Fruit fly (Drosophila melanogaster) whole organism, prepupa: ENCODE data around the gene hth.

Experiments used
- Blimp-1 ChIP-seq: fragments of 200-800 bp; sonication (Bioruptor generic); optimal IDR thresholded peaks from 3 replicates; lab custom pipeline; 2017; ENCODE audit warnings: missing biosample characterization, missing genetic modification characterization, mild to moderate bottlenecking, moderate library complexity, missing genetic modification reagents
- CG10631 ChIP-seq: fragments of 200-800 bp; sonication (Bioruptor generic); optimal IDR thresholded peaks from 2 replicates; lab custom pipeline; 2016; ENCODE audit warnings: missing biosample characterization, missing genetic modification characterization
- CG10669 ChIP-seq: fragments of 200-800 bp; sonication (Bioruptor generic); optimal IDR thresholded peaks from 3 replicates; lab custom pipeline; 2018; ENCODE audit warnings: missing biosample characterization, mild to moderate bottlenecking, missing genetic modification characterization, moderate library complexity
- CG11902 ChIP-seq: fragments of 200-800 bp; sonication (Bioruptor generic); optimal IDR thresholded peaks from 3 replicates; lab custom pipeline; 2016; ENCODE audit warnings: missing biosample characterization, missing genetic modification characterization
- CG1621 ChIP-seq: fragments of 200-800 bp; sonication (Bioruptor generic); optimal IDR thresholded peaks from 3 replicates; lab custom pipeline; 2018; ENCODE audit warnings: missing biosample characterization, mild to moderate bottlenecking, missing genetic modification characterization
- CG16779 ChIP-seq: fragments of 200-800 bp; sonication (Bioruptor generic); optimal IDR thresholded peaks from 3 replicates; lab custom pipeline; 2017; ENCODE audit warnings: missing biosample characterization, mild to moderate bottlenecking, missing genetic modification characterization
- CG32006 ChIP-seq: fragments of 200-800 bp; sonication (Bioruptor generic); optimal IDR thresholded peaks from 3 replicates; lab custom pipeline; 2017; ENCODE audit warnings: missing biosample characterization, mild to moderate bottlenecking, missing genetic modification characterization
- CG34406 ChIP-seq: fragments of 200-800 bp; sonication (Bioruptor generic); optimal IDR thresholded peaks from 3 replicates; lab custom pipeline; 2016; ENCODE audit warnings: missing biosample characterization, missing genetic modification characterization
- CG3919 ChIP-seq: fragments of 200-800 bp; sonication (Bioruptor generic); optimal IDR thresholded peaks from 3 replicates; lab custom pipeline; 2016; ENCODE audit warnings: missing biosample characterization, missing genetic modification characterization
- CG6163 ChIP-seq: fragments of 200-800 bp; sonication (Bioruptor generic); IDR thresholded peaks from 3 replicates; pipeline ENCODE4 v1.3.6; 2022; ENCODE audit warnings: missing biosample characterization, missing genetic modification characterization
- CG6276 ChIP-seq: fragments of 200-800 bp; sonication (Bioruptor generic); optimal IDR thresholded peaks from 2 replicates; lab custom pipeline; 2017; ENCODE audit warnings: missing biosample characterization, mild to moderate bottlenecking, missing genetic modification characterization
- CG6792 ChIP-seq: fragments of 200-800 bp; sonication (Bioruptor generic); optimal IDR thresholded peaks from 3 replicates; lab custom pipeline; 2016; ENCODE audit warnings: missing biosample characterization, missing genetic modification characterization
- CG6808 ChIP-seq: fragments of 200-800 bp; sonication (Bioruptor generic); optimal IDR thresholded peaks from 3 replicates; lab custom pipeline; 2017; ENCODE audit warnings: missing biosample characterization, missing genetic modification characterization, mild to moderate bottlenecking, moderate library complexity, missing genetic modification reagents
- CG7368 ChIP-seq: fragments of 200-800 bp; sonication (Bioruptor generic); optimal IDR thresholded peaks from 3 replicates; lab custom pipeline; 2016; ENCODE audit warnings: missing biosample characterization, missing genetic modification characterization
- CG8632 ChIP-seq: fragments of 200-800 bp; sonication (Bioruptor generic); optimal IDR thresholded peaks from 3 replicates; lab custom pipeline; 2016; ENCODE audit warnings: missing biosample characterization, missing genetic modification characterization
- CG9139 ChIP-seq: fragments of 200-800 bp; sonication (Bioruptor generic); optimal IDR thresholded peaks from 3 replicates; lab custom pipeline; 2017; ENCODE audit warnings: missing biosample characterization, mild to moderate bottlenecking, missing genetic modification characterization
- Eip75B ChIP-seq: fragments of 200-800 bp; sonication (Bioruptor generic); optimal IDR thresholded peaks from 3 replicates; lab custom pipeline; 2016; ENCODE audit warnings: missing biosample characterization, missing genetic modification characterization
- Eip78C ChIP-seq: fragments of 200-800 bp; sonication (Bioruptor generic); peaks from one replicate; lab custom pipeline; 2016; ENCODE audit warnings: missing biosample characterization, missing genetic modification characterization
- Eip93F ChIP-seq: fragments of 200-800 bp; sonication (Bioruptor generic); optimal IDR thresholded peaks from 2 replicates; lab custom pipeline; 2016; ENCODE audit warnings: missing biosample characterization, mild to moderate bottlenecking, missing genetic modification characterization
- Ets21C ChIP-seq: fragments of 200-800 bp; sonication (Bioruptor generic); optimal IDR thresholded peaks from 3 replicates; lab custom pipeline; 2016; ENCODE audit warnings: missing biosample characterization, missing genetic modification characterization
- Ets96B ChIP-seq: fragments of 200-800 bp; optimal IDR thresholded peaks from 2 replicates; lab custom pipeline; 2019; ENCODE audit warnings: missing biosample characterization, mild to moderate bottlenecking, missing genetic modification characterization, moderate library complexity
- Hr38 ChIP-seq: sonication (Bioruptor generic); optimal IDR thresholded peaks from 2 replicates; lab custom pipeline; 2016; ENCODE audit warnings: missing biosample characterization, missing genetic modification characterization
- Hr39 ChIP-seq: fragments of 200-800 bp; sonication (Bioruptor generic); optimal IDR thresholded peaks from 2 replicates; lab custom pipeline; 2016; ENCODE audit warnings: missing biosample characterization, missing genetic modification characterization
- Lpt ChIP-seq: fragments of 200-800 bp; sonication (Bioruptor generic); optimal IDR thresholded peaks from 3 replicates; lab custom pipeline; 2016; ENCODE audit warnings: missing biosample characterization, missing genetic modification characterization
- Met ChIP-seq: fragments of 200-800 bp; sonication (Bioruptor generic); optimal IDR thresholded peaks from 3 replicates; lab custom pipeline; 2016; ENCODE audit warnings: missing biosample characterization, missing genetic modification characterization
- OdsH ChIP-seq: fragments of 200-800 bp; sonication (Bioruptor generic); optimal IDR thresholded peaks from 3 replicates; lab custom pipeline; 2016; ENCODE audit warnings: missing biosample characterization, missing genetic modification characterization
- Smox ChIP-seq: fragments of 200-800 bp; sonication (Bioruptor generic); optimal IDR thresholded peaks from 3 replicates; lab custom pipeline; 2016; ENCODE audit warnings: missing biosample characterization, missing genetic modification characterization
- Sox14 ChIP-seq: fragments of 200-800 bp; sonication (Bioruptor generic); optimal IDR thresholded peaks from 3 replicates; lab custom pipeline; 2016; ENCODE audit warnings: missing biosample characterization, missing genetic modification characterization
- achi ChIP-seq: fragments of 200-800 bp; sonication (Bioruptor generic); optimal IDR thresholded peaks from 3 replicates; lab custom pipeline; 2016; ENCODE audit warnings: missing biosample characterization, missing genetic modification characterization
- acj6 ChIP-seq: fragments of 200-800 bp; sonication (Bioruptor generic); optimal IDR thresholded peaks from 3 replicates; lab custom pipeline; 2016; ENCODE audit warnings: missing biosample characterization, missing genetic modification characterization
- cyc ChIP-seq: fragments of 200-800 bp; sonication (Bioruptor generic); optimal IDR thresholded peaks from 3 replicates; lab custom pipeline; 2016; ENCODE audit warnings: missing biosample characterization, missing genetic modification characterization
- dac ChIP-seq: fragments of 200-800 bp; sonication (Bioruptor generic); optimal IDR thresholded peaks from 2 replicates; lab custom pipeline; 2017; ENCODE audit warnings: missing biosample characterization, mild to moderate bottlenecking, missing genetic modification characterization
- dsx ChIP-seq: fragments of 200-800 bp; optimal IDR thresholded peaks from 3 replicates; lab custom pipeline; 2019; ENCODE audit warnings: missing biosample characterization, mild to moderate bottlenecking, missing genetic modification characterization, moderate library complexity; ENCODE audit not compliant: poor library complexity, severe bottlenecking
- eg ChIP-seq: fragments of 200-800 bp; sonication (Bioruptor generic); IDR thresholded peaks from 3 replicates; pipeline ENCODE4 v1.3.6; 2022; ENCODE audit warnings: missing biosample characterization, missing genetic modification characterization
- esn ChIP-seq: fragments of 200-800 bp; sonication (Bioruptor generic); optimal IDR thresholded peaks from 2 replicates; lab custom pipeline; 2016; ENCODE audit warnings: missing biosample characterization, mild to moderate bottlenecking, missing genetic modification characterization, moderate library complexity
- fd59A ChIP-seq: fragments of 200-800 bp; sonication (Bioruptor generic); optimal IDR thresholded peaks from 2 replicates; lab custom pipeline; 2017; ENCODE audit warnings: missing biosample characterization, mild to moderate bottlenecking, missing genetic modification characterization, missing genetic modification reagents
- fd85E ChIP-seq: fragments of 200-800 bp; sonication (Bioruptor generic); optimal IDR thresholded peaks from 3 replicates; lab custom pipeline; 2016; ENCODE audit warnings: missing biosample characterization, missing genetic modification characterization
- fkh ChIP-seq: fragments of 200-800 bp; sonication (Bioruptor generic); optimal IDR thresholded peaks from 3 replicates; lab custom pipeline; 2017; ENCODE audit warnings: missing biosample characterization, mild to moderate bottlenecking, missing genetic modification characterization, moderate library complexity
- pdm3 ChIP-seq: fragments of 200-800 bp; sonication (Bioruptor generic); optimal IDR thresholded peaks from 3 replicates; lab custom pipeline; 2016; ENCODE audit warnings: missing biosample characterization, missing genetic modification characterization
- ss ChIP-seq, 2 experiments: fragments of 200-800 bp; sonication (Bioruptor generic); optimal IDR thresholded peaks; 2 replicates in 1 of 2; 3 replicates in 1 of 2; lab custom pipeline; 2017 to 2018; ENCODE audit warnings: mild to moderate bottlenecking in 2 of 2, missing biosample characterization in 2 of 2, missing genetic modification characterization in 2 of 2, moderate library complexity in 1 of 2
- svp ChIP-seq: fragments of 200-800 bp; sonication (Bioruptor generic); peaks from one replicate; lab custom pipeline; 2016; ENCODE audit warnings: missing biosample characterization, missing genetic modification characterization
- topi ChIP-seq: fragments of 200-800 bp; sonication (Bioruptor generic); optimal IDR thresholded peaks from 3 replicates; lab custom pipeline; 2016; ENCODE audit warnings: missing biosample characterization, missing genetic modification characterization
- vri ChIP-seq: fragments of 200-800 bp; sonication (Bioruptor generic); optimal IDR thresholded peaks from 3 replicates; lab custom pipeline; 2016; ENCODE audit warnings: missing biosample characterization, mild to moderate bottlenecking, missing genetic modification characterization

The hth gene

dm6 chr3R:10507276-10507675 is 132.1 kb downstream of the hth start:
- TF ChIP-seq fd59A (GFP tag; lab: Kevin White, UChicago) (no peak), svp (GFP tag; lab: Kevin White, UChicago) (peak; percentile 28)
- TF ChIP-seq, all 60 proteins: peak for 1

dm6 chr3R:10506794-10507193 is 132.6 kb downstream of the hth start:
- TF ChIP-seq acj6 (GFP tag; lab: Kevin White, UChicago) (no peak), fkh (GFP tag; lab: Kevin White, UChicago) (no peak), CG3919 (GFP tag; lab: Kevin White, UChicago) (peak; percentile 26), esn (GFP tag; lab: Kevin White, UChicago) (peak; percentile 20), Eip78C (GFP tag; lab: Kevin White, UChicago) (peak; percentile 53), CG6163 (GFP tag; lab: Robert Waterston, UW) (0 out of 3 replicates have a peak, but pooled peaks have one; percentile 14)

- TF ChIP-seq fd59A (GFP tag; lab: Kevin White, UChicago) = no peak
- no peak for TF ChIP-seq CG16779
- TF ChIP-seq CG6808 (GFP tag; lab: Kevin White, UChicago) = no peak
- TF ChIP-seq CG34406 (GFP tag; lab: Kevin White, UChicago) = no peak
Observed at dm6 chr3R:10505537-10505936, 133.8 kb downstream of the hth start.

- TF ChIP-seq acj6 (GFP tag; lab: Kevin White, UChicago) (no peak), CG6792 (GFP tag; lab: Kevin White, UChicago) (no peak), OdsH (GFP tag; lab: Kevin White, UChicago) (no peak), cyc (GFP tag; lab: Kevin White, UChicago) (no peak), CG6163 (GFP tag; lab: Robert Waterston, UW) (no peak), Blimp-1 (no peak), eg (GFP tag; lab: Robert Waterston, UW) (no peak), Eip75B (GFP tag; lab: Kevin White, UChicago) (no peak), CG6276 (GFP tag; lab: Kevin White, UChicago) (no peak), fd85E (GFP tag; lab: Kevin White, UChicago) (no peak), svp (GFP tag; lab: Kevin White, UChicago) (no peak), vri (GFP tag; lab: Kevin White, UChicago) (no peak), Ets96B (tag; lab: Kevin White, UChicago) (no peak), CG7368 (GFP tag; lab: Kevin White, UChicago) (no peak), ss (GFP tag; optimal IDR thresholded peaks at IDR 0.05; lab: Kevin White, UChicago) (no peak), dac (GFP tag; lab: Kevin White, UChicago) (no peak), CG10669 (no peak), fkh (GFP tag; lab: Kevin White, UChicago) (no peak), CG8632 (GFP tag; lab: Kevin White, UChicago) (no peak)
Observed at dm6 chr3R:10501184-10501583, 138.2 kb downstream of the hth start.

dm6 chr3R:10500092-10500491 is 139.3 kb downstream of the hth start:
- TF ChIP-seq pdm3 (no peak), dsx (GFP tag; lab: Kevin White, UChicago) (no peak), CG6792 (GFP tag; lab: Kevin White, UChicago) (peak; percentile 18), Ets21C (GFP tag; lab: Kevin White, UChicago) (no peak), fd85E (GFP tag; lab: Kevin White, UChicago) (no peak), CG11902 (GFP tag; lab: Kevin White, UChicago) (no peak), Smox (peak; percentile 31), achi (GFP tag; lab: Kevin White, UChicago) (no peak), Blimp-1 (no peak), Hr39 (GFP tag; lab: Kevin White, UChicago) (peak; percentile 32), CG8632 (GFP tag; lab: Kevin White, UChicago) (no peak), CG32006 (no peak), topi (GFP tag; lab: Kevin White, UChicago) (peak; percentile 44), CG3919 (GFP tag; lab: Kevin White, UChicago) (peak; percentile 22), CG10631 (GFP tag; lab: Kevin White, UChicago) (peak; percentile 21), Eip93F (GFP tag; lab: Kevin White, UChicago) (no peak), CG9139 (GFP tag; lab: Kevin White, UChicago) (no peak), Eip75B (GFP tag; lab: Kevin White, UChicago) (peak; percentile 41), Eip78C (GFP tag; lab: Kevin White, UChicago) (peak; percentile 85), Sox14 (GFP tag; lab: Kevin White, UChicago) (no peak), Met (GFP tag; lab: Kevin White, UChicago) (peak; percentile 26), Lpt (GFP tag; lab: Kevin White, UChicago) (no peak), CG1621 (tag; lab: Kevin White, UChicago) (no peak), Hr38 (no peak), eg (GFP tag; lab: Robert Waterston, UW) (no peak)
